Fruit fly (Drosophila melanogaster) whole organism, embryonic: ENCODE data around the gene Rpp14b.

Source experiments
- Bgb ChIP-seq: fragments of 200-800 bp; sonication (Bioruptor generic); IDR thresholded peaks from 2 replicates; pipeline ENCODE4 v1.3.6; 2022; ENCODE audit warnings: missing biosample characterization, missing genetic modification characterization; ENCODE audit not compliant: partially characterized antibody
- CG10654 ChIP-seq: fragments of 200-800 bp; sonication (Bioruptor generic); optimal IDR thresholded peaks from 2 replicates; lab custom pipeline; 2016; ENCODE audit warnings: missing biosample characterization, missing genetic modification characterization
- CG11093 ChIP-seq: fragments of 200-800 bp; sonication (Bioruptor generic); IDR thresholded peaks from 3 replicates; pipeline ENCODE4 v1.3.6; 2022; ENCODE audit warnings: missing biosample characterization, missing genetic modification characterization
- CG11504 ChIP-seq: fragments of 200-800 bp; sonication (Bioruptor generic); optimal IDR thresholded peaks from 3 replicates; lab custom pipeline; 2019; ENCODE audit warnings: missing biosample characterization, mild to moderate bottlenecking, missing genetic modification characterization, moderate library complexity
- CG11696 ChIP-seq: fragments of 200-800 bp; sonication (Bioruptor generic); IDR thresholded peaks from 2 replicates; pipeline ENCODE4 v1.3.6; 2022; ENCODE audit warnings: missing biosample characterization, missing genetic modification characterization
- CG12659 ChIP-seq: fragments of 200-800 bp; sonication (Bioruptor generic); optimal IDR thresholded peaks from 3 replicates; lab custom pipeline; 2017; ENCODE audit warnings: mild to moderate bottlenecking, missing biosample characterization, missing genetic modification reagents, missing genetic modification characterization
- CG2678 ChIP-seq: fragments of 200-800 bp; sonication (Bioruptor generic); optimal IDR thresholded peaks from 3 replicates; lab custom pipeline; 2019; ENCODE audit warnings: missing biosample characterization, mild to moderate bottlenecking, missing genetic modification characterization, moderate library complexity
- CG2875 ChIP-seq: fragments of 200-800 bp; sonication (Bioruptor generic); optimal IDR thresholded peaks from 2 replicates; lab custom pipeline; 2017; ENCODE audit warnings: missing biosample characterization, mild to moderate bottlenecking, missing genetic modification characterization, missing genetic modification reagents
- CG32772 ChIP-seq: fragments of 200-800 bp; sonication (Bioruptor generic); IDR thresholded peaks from 2 replicates; pipeline ENCODE4 v1.3.6; 2022; ENCODE audit warnings: missing biosample characterization, missing genetic modification characterization
- CG3281 ChIP-seq: fragments of 200-800 bp; sonication (Bioruptor generic); optimal IDR thresholded peaks from 3 replicates; lab custom pipeline; 2017; ENCODE audit warnings: missing biosample characterization, mild to moderate bottlenecking, missing genetic modification characterization
- CG3995 ChIP-seq: fragments of 200-800 bp; sonication (Bioruptor generic); optimal IDR thresholded peaks from 3 replicates; lab custom pipeline; 2016; ENCODE audit warnings: missing biosample characterization, missing genetic modification characterization
- CG4328 ChIP-seq: fragments of 200-800 bp; sonication (Bioruptor generic); optimal IDR thresholded peaks from 3 replicates; lab custom pipeline; 2017; ENCODE audit warnings: missing biosample characterization, missing genetic modification reagents, missing genetic modification characterization
- CG6254 ChIP-seq: fragments of 200-800 bp; sonication (Bioruptor generic); optimal IDR thresholded peaks from 3 replicates; lab custom pipeline; 2017; ENCODE audit warnings: mild to moderate bottlenecking, missing biosample characterization, missing genetic modification reagents, missing genetic modification characterization
- CG6272 ChIP-seq: fragments of 200-800 bp; sonication (Bioruptor generic); IDR thresholded peaks from 2 replicates; pipeline ENCODE4 v1.3.6; 2022; ENCODE audit warnings: missing biosample characterization, missing genetic modification characterization
- CG7357 ChIP-seq: fragments of 200-800 bp; sonication (Bioruptor generic); IDR thresholded peaks from 3 replicates; pipeline ENCODE4 v1.3.6; 2022; ENCODE audit warnings: missing biosample characterization, missing genetic modification characterization
- CG8290 ChIP-seq, 3 experiments: fragments of 200-800 bp; sonication (Bioruptor generic); optimal IDR thresholded peaks; 2 replicates each; lab custom pipeline; 2016 to 2019; ENCODE audit warnings: missing biosample characterization in 3 of 3, missing genetic modification characterization in 3 of 3, mild to moderate bottlenecking in 2 of 3, moderate library complexity in 1 of 3
- CG8765 ChIP-seq: fragments of 200-800 bp; sonication (Bioruptor generic); IDR thresholded peaks from 2 replicates; pipeline ENCODE4 v1.3.6; 2022; ENCODE audit warnings: missing biosample characterization, missing genetic modification characterization
- D ChIP-seq, 2 experiments: fragments of 200-800 bp in 1 of 2; fragments of >200 bp in 1 of 2; sonication (Bioruptor generic) in 1 of 2; optimal IDR thresholded peaks; 2 replicates in 1 of 2; 3 replicates in 1 of 2; lab custom pipeline; 2017; ENCODE audit warnings: mild to moderate bottlenecking in 1 of 2, missing biosample characterization in 1 of 2, missing genetic modification characterization in 1 of 2, missing genetic modification reagents in 1 of 2
- D19A ChIP-seq: fragments of 200-800 bp; optimal IDR thresholded peaks from 3 replicates; lab custom pipeline; 2019; ENCODE audit warnings: missing biosample characterization, mild to moderate bottlenecking, missing genetic modification characterization, moderate library complexity
- Doc3 ChIP-seq: fragments of 200-800 bp; sonication (Bioruptor generic); IDR thresholded peaks from 3 replicates; pipeline ENCODE4 v1.3.6; 2022; ENCODE audit warnings: missing biosample characterization, missing genetic modification characterization; ENCODE audit not compliant: partially characterized antibody
- ERR ChIP-seq: fragments of 200-800 bp; sonication (Bioruptor generic); optimal IDR thresholded peaks from 2 replicates; lab custom pipeline; 2016; ENCODE audit warnings: missing biosample characterization, missing genetic modification characterization
- Eip74EF ChIP-seq, 2 experiments: fragments of 200-800 bp in 1 of 2; fragments of >200 bp in 1 of 2; sonication (Bioruptor generic) in 1 of 2; optimal IDR thresholded peaks; 2 replicates each; lab custom pipeline; 2017 to 2019; ENCODE audit warnings: missing biosample characterization in 2 of 2, missing genetic modification characterization in 2 of 2, mild to moderate bottlenecking in 1 of 2, moderate library complexity in 1 of 2
- Hmr ChIP-seq: fragments of 200-800 bp; sonication (Bioruptor generic); optimal IDR thresholded peaks from 3 replicates; lab custom pipeline; 2017; ENCODE audit warnings: mild to moderate bottlenecking, missing biosample characterization, missing genetic modification reagents, missing genetic modification characterization
- MTF-1 ChIP-seq: fragments of 200-800 bp; sonication (Bioruptor generic); optimal IDR thresholded peaks from 2 replicates; lab custom pipeline; 2018; ENCODE audit warnings: missing biosample characterization, mild to moderate bottlenecking, missing genetic modification characterization, borderline replicate concordance
- Mes4 ChIP-seq: fragments of 200-800 bp; sonication (Bioruptor generic); optimal IDR thresholded peaks from 2 replicates; lab custom pipeline; 2016; ENCODE audit warnings: missing biosample characterization, missing genetic modification characterization
- Poxn ChIP-seq: fragments of 200-800 bp; sonication (Bioruptor generic); IDR thresholded peaks from 2 replicates; pipeline ENCODE4 v1.3.6; 2022; ENCODE audit warnings: missing biosample characterization, missing genetic modification characterization
- Six4 ChIP-seq: fragments of 200-800 bp; sonication (Bioruptor generic); optimal IDR thresholded peaks from 2 replicates; lab custom pipeline; 2016; ENCODE audit warnings: missing biosample characterization, missing genetic modification characterization
- Taf1 ChIP-seq: fragments of 200-800 bp; sonication (Bioruptor generic); IDR thresholded peaks from 2 replicates; pipeline ENCODE4 v1.3.6; 2022; ENCODE audit warnings: missing biosample characterization, missing genetic modification characterization
- Xbp1 ChIP-seq: fragments of 200-800 bp; sonication (Bioruptor generic); optimal IDR thresholded peaks from 3 replicates; lab custom pipeline; 2016; ENCODE audit warnings: missing biosample characterization, mild to moderate bottlenecking, missing genetic modification characterization
- ac ChIP-seq: fragments of 200-800 bp; sonication (Bioruptor generic); optimal IDR thresholded peaks from 3 replicates; lab custom pipeline; 2017; ENCODE audit warnings: missing biosample characterization, mild to moderate bottlenecking, missing genetic modification characterization
- caup ChIP-seq: fragments of 200-800 bp; sonication (Bioruptor generic); optimal IDR thresholded peaks from 3 replicates; lab custom pipeline; 2017; ENCODE audit warnings: missing biosample characterization, mild to moderate bottlenecking, missing genetic modification characterization, moderate library complexity; ENCODE audit not compliant: severe bottlenecking
- dan ChIP-seq: fragments of 200-800 bp; sonication (Bioruptor generic); IDR thresholded peaks from 2 replicates; pipeline ENCODE4 v1.3.6; 2022; ENCODE audit warnings: missing biosample characterization, missing genetic modification characterization
- dmrt99B ChIP-seq: fragments of 200-800 bp; sonication (Bioruptor generic); optimal IDR thresholded peaks from 2 replicates; lab custom pipeline; 2018; ENCODE audit warnings: missing biosample characterization, mild to moderate bottlenecking, missing genetic modification characterization, moderate library complexity
- dysf ChIP-seq: fragments of 200-800 bp; sonication (Bioruptor generic); IDR thresholded peaks from 3 replicates; pipeline ENCODE4 v1.3.6; 2022; ENCODE audit warnings: missing biosample characterization, missing genetic modification characterization
- esg ChIP-seq: fragments of 200-800 bp; sonication (Bioruptor generic); conservative IDR thresholded peaks from 2 replicates; pipeline ENCODE4 v1.3.6; 2022; ENCODE audit warnings: missing biosample characterization, missing genetic modification characterization
- fd3F ChIP-seq: fragments of 200-800 bp; sonication (Bioruptor generic); optimal IDR thresholded peaks from 2 replicates; lab custom pipeline; 2018; ENCODE audit warnings: missing biosample characterization, mild to moderate bottlenecking, missing genetic modification characterization, moderate library complexity
- gcm ChIP-seq: fragments of 200-800 bp; sonication (Bioruptor generic); optimal IDR thresholded peaks from 2 replicates; lab custom pipeline; 2019; ENCODE audit warnings: missing biosample characterization, mild to moderate bottlenecking, missing genetic modification characterization, moderate library complexity
- gro ChIP-seq: fragments of 200-800 bp; sonication (Bioruptor generic); optimal IDR thresholded peaks from 2 replicates; lab custom pipeline; 2016; ENCODE audit warnings: missing biosample characterization, missing genetic modification characterization
- her ChIP-seq: fragments of 200-800 bp; sonication (Bioruptor generic); optimal IDR thresholded peaks from 2 replicates; lab custom pipeline; 2016; ENCODE audit warnings: missing biosample characterization, missing genetic modification characterization
- kay ChIP-seq: fragments of 200-800 bp; sonication (Bioruptor generic); optimal IDR thresholded peaks from 2 replicates; lab custom pipeline; 2016; ENCODE audit warnings: missing biosample characterization, missing genetic modification characterization
- lov ChIP-seq, 2 experiments: fragments of 200-800 bp in 1 of 2; fragments of >200 bp in 1 of 2; sonication (Bioruptor generic) in 1 of 2; IDR thresholded peaks in 1 of 2; optimal IDR thresholded peaks in 1 of 2; 2 replicates in 1 of 2; 3 replicates in 1 of 2; pipeline versions ENCODE4 v1.3.6 to Lab custom; 2017 to 2022; ENCODE audit warnings: missing biosample characterization in 1 of 2, missing genetic modification characterization in 1 of 2
- nerfin-1 ChIP-seq: fragments of 200-800 bp; sonication (Bioruptor generic); optimal IDR thresholded peaks from 3 replicates; lab custom pipeline; 2019; ENCODE audit warnings: missing biosample characterization, mild to moderate bottlenecking, missing genetic modification characterization, moderate library complexity
- peb ChIP-seq: fragments of 200-800 bp; sonication (Bioruptor generic); IDR thresholded peaks from 2 replicates; pipeline ENCODE4 v1.3.6; 2022; ENCODE audit warnings: missing biosample characterization, missing genetic modification characterization
- ranshi ChIP-seq: fragments of 200-800 bp; sonication (Bioruptor generic); IDR thresholded peaks from 2 replicates; pipeline ENCODE4 v1.3.6; 2022; ENCODE audit warnings: missing biosample characterization, missing genetic modification characterization
- repo ChIP-seq: fragments of 200-800 bp; sonication (Bioruptor generic); optimal IDR thresholded peaks from 2 replicates; lab custom pipeline; 2016; ENCODE audit warnings: missing biosample characterization, missing genetic modification characterization
- ssp ChIP-seq: fragments of 200-800 bp; sonication (Bioruptor generic); IDR thresholded peaks from 2 replicates; pipeline ENCODE4 v1.3.6; 2022; ENCODE audit warnings: missing biosample characterization, missing genetic modification characterization
- sug ChIP-seq: fragments of 200-800 bp; optimal IDR thresholded peaks from 2 replicates; lab custom pipeline; 2019; ENCODE audit warnings: missing biosample characterization, mild to moderate bottlenecking, missing genetic modification characterization, moderate library complexity

The Rpp14b gene

DNA sequence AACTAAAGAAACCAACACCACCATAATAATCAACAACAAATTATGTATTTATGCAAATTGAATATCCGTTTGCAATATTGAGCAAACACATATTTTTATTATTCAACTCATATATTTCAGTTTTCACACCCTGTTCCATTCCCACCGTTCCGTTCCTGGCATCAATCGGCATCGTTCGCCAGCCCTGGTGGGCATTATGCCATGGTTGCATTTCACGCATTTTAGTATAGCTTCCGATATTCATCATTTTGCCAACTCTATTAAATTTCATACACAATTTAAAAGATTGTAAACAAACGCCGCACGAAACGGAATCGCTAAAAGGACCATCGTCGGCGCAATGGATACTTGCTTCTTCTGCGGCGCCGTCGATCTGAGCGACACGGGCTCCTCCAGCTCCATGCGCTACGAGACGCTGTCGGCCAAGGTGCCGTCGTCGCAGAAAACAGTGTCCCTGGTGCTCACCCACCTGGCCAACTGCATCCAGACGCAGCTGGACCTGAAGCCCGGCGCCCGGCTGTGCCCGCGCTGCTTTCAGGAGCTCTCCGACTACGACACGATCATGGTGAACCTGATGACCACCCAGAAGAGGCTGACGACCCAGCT lies 12.5 kb upstream of the Rpp14b start, which contains the start of gene Sry-delta (continued):
- peak; percentile 79 for TF ChIP-seq repo (GFP tag; lab: Kevin White, UChicago)
- TF ChIP-seq Six4: peak; percentile 64
- TF ChIP-seq CG3995 (GFP tag; lab: Kevin White, UChicago): peak; percentile 69
- peak; percentile 65; the same call in 2 of the 3 replicates for TF ChIP-seq Doc3
- peak; percentile 82 for TF ChIP-seq ranshi (GFP tag; lab: Robert Waterston, UW)
- no peak for TF ChIP-seq lov (optimal IDR thresholded peaks at IDR 0.05; lab: Kevin White, UChicago)
- peak; percentile 64; the same call in 2 of the 3 replicates for TF ChIP-seq lov (GFP tag; IDR thresholded peaks at IDR 0.05; lab: Robert Waterston, UW)
- TF ChIP-seq CG6254: peak; percentile 71
- TF ChIP-seq Xbp1: peak; percentile 91
- peak; percentile 86 for TF ChIP-seq ERR (GFP tag; lab: Kevin White, UChicago)
- TF ChIP-seq nerfin-1 (tag; lab: Kevin White, UChicago): peak; percentile 64
- no peak for TF ChIP-seq D (optimal IDR thresholded peaks at IDR 0.05; lab: Kevin White, UChicago)
- TF ChIP-seq D (GFP tag; optimal IDR thresholded peaks at IDR 0.05; lab: Kevin White, UChicago): peak; percentile 37
- TF ChIP-seq esg (GFP tag; lab: Robert Waterston, UW): peak; percentile 64
- TF ChIP-seq CG8765: peak; percentile 57; the same call in 1 of the 2 replicates
- peak; percentile 67; the same call in 1 of the 2 replicates for TF ChIP-seq Taf1 (GFP tag; lab: Robert Waterston, UW)
- TF ChIP-seq CG32772 (GFP tag; lab: Robert Waterston, UW): peak; percentile 62; the same call in 1 of the 2 replicates
- TF ChIP-seq CG11696: no peak
- TF ChIP-seq MTF-1: peak; percentile 51
- peak; percentile 80 for TF ChIP-seq Bgb
- peak; percentile 85 for TF ChIP-seq CG10654 (GFP tag; lab: Kevin White, UChicago)
- TF ChIP-seq her (GFP tag; lab: Kevin White, UChicago): peak; percentile 90
- TF ChIP-seq Hmr (GFP tag; lab: Kevin White, UChicago): peak; percentile 85
- TF ChIP-seq CG11093 (GFP tag; lab: Robert Waterston, UW): no peak
- peak; percentile 59; the same call in 2 of the 3 replicates for TF ChIP-seq dysf (GFP tag; lab: Robert Waterston, UW)
- peak; percentile 3 for TF ChIP-seq fd3F (GFP tag; lab: Kevin White, UChicago)
- TF ChIP-seq CG12659: peak; percentile 91
- no peak for TF ChIP-seq Eip74EF (GFP tag; optimal IDR thresholded peaks at IDR 0.05; lab: Kevin White, UChicago)
- no peak for TF ChIP-seq caup (GFP tag; lab: Kevin White, UChicago)
- TF ChIP-seq CG3281 (GFP tag; lab: Kevin White, UChicago): peak; percentile 82
- TF ChIP-seq CG6272 (GFP tag; lab: Robert Waterston, UW): peak; percentile 69
- no peak for TF ChIP-seq dmrt99B
- TF ChIP-seq CG8290 (GFP tag; optimal IDR thresholded peaks at IDR 0.05; lab: Kevin White, UChicago): peak; percentile 72
- peak in 1 of 2 experiments; percentile 37 for TF ChIP-seq CG8290 (tag; optimal IDR thresholded peaks at IDR 0.05; lab: Kevin White, UChicago)
- peak; percentile 46; the same call in 1 of the 2 replicates for TF ChIP-seq peb (GFP tag; lab: Robert Waterston, UW)
- TF ChIP-seq D19A: no peak
- peak; percentile 86 for TF ChIP-seq sug (tag; lab: Kevin White, UChicago)
- no peak for TF ChIP-seq dan (GFP tag; lab: Robert Waterston, UW)
- TF ChIP-seq Mes4: peak; percentile 61
- peak; percentile 42; the same call in 1 of the 2 replicates for TF ChIP-seq Poxn (GFP tag; lab: Robert Waterston, UW)
- peak; percentile 13 for TF ChIP-seq CG2875 (GFP tag; lab: Kevin White, UChicago)
- peak; percentile 61 for TF ChIP-seq kay (GFP tag; lab: Kevin White, UChicago)
- peak; percentile 57 for TF ChIP-seq CG4328
- peak; percentile 11 for TF ChIP-seq ac (GFP tag; lab: Kevin White, UChicago)
- peak; percentile 24 for TF ChIP-seq gcm (GFP tag; lab: Kevin White, UChicago)
- no peak for TF ChIP-seq CG11504 (tag; lab: Kevin White, UChicago)
- TF ChIP-seq ssp (GFP tag; lab: Robert Waterston, UW): peak; percentile 83
- peak; percentile 93 for TF ChIP-seq gro (GFP tag; lab: Kevin White, UChicago)
- no peak for TF ChIP-seq CG2678 (tag; lab: Kevin White, UChicago)
- TF ChIP-seq CG7357 (GFP tag; lab: Robert Waterston, UW): peak; percentile 50; the same call in 1 of the 3 replicates
